Fruit fly (Drosophila melanogaster) whole organism, embryonic: Measurements from ENCODE around the gene Muc68Ca.
A peak's percentile ranks its signal among the peaks of the same experiment; 100 is the strongest.

Source experiments
- Bdp1 ChIP-seq: fragments of 200-800 bp; sonication (Bioruptor generic); optimal IDR thresholded peaks from 3 replicates; lab custom pipeline; 2016; ENCODE audit warnings: missing biosample characterization, missing genetic modification characterization
- CG10366 ChIP-seq: fragments of 200-800 bp; sonication (Bioruptor generic); IDR thresholded peaks from 2 replicates; pipeline ENCODE4 v1.3.6; 2022; ENCODE audit warnings: missing biosample characterization, missing genetic modification characterization
- CG10462 ChIP-seq: fragments of 200-800 bp; sonication (Bioruptor generic); optimal IDR thresholded peaks from 2 replicates; lab custom pipeline; 2016; ENCODE audit warnings: missing biosample characterization, missing genetic modification characterization
- CG11093 ChIP-seq: fragments of 200-800 bp; sonication (Bioruptor generic); IDR thresholded peaks from 3 replicates; pipeline ENCODE4 v1.3.6; 2022; ENCODE audit warnings: missing biosample characterization, missing genetic modification characterization
- CG11695 ChIP-seq: fragments of 200-800 bp; sonication (Bioruptor generic); IDR thresholded peaks from 3 replicates; pipeline ENCODE4 v1.3.6; 2022; ENCODE audit warnings: missing biosample characterization, missing genetic modification characterization
- CG11723 ChIP-seq: fragments of 200-800 bp; sonication (Bioruptor generic); optimal IDR thresholded peaks from 2 replicates; lab custom pipeline; 2017; ENCODE audit warnings: missing biosample characterization, mild to moderate bottlenecking, missing genetic modification characterization
- CG13287 ChIP-seq: fragments of 200-800 bp; sonication (Bioruptor generic); IDR thresholded peaks from 2 replicates; pipeline ENCODE4 v1.3.6; 2022; ENCODE audit warnings: missing biosample characterization, missing genetic modification characterization; ENCODE audit not compliant: partially characterized antibody
- CG13624 ChIP-seq: fragments of 200-800 bp; sonication (Bioruptor generic); optimal IDR thresholded peaks from 2 replicates; lab custom pipeline; 2016; ENCODE audit warnings: missing biosample characterization, missing genetic modification characterization
- CG14014 ChIP-seq: fragments of 200-800 bp; sonication (Bioruptor generic); IDR thresholded peaks from 2 replicates; pipeline ENCODE4 v1.3.6; 2022; ENCODE audit warnings: missing biosample characterization, missing genetic modification characterization
- CG15073 ChIP-seq: fragments of 200-800 bp; sonication (Bioruptor generic); optimal IDR thresholded peaks from 2 replicates; lab custom pipeline; 2016; ENCODE audit warnings: missing biosample characterization, missing genetic modification characterization
- CG1603 ChIP-seq: fragments of 200-800 bp; sonication (Bioruptor generic); optimal IDR thresholded peaks from 2 replicates; lab custom pipeline; 2019; ENCODE audit warnings: missing biosample characterization, mild to moderate bottlenecking, missing genetic modification characterization, moderate library complexity
- CG18262 ChIP-seq: fragments of 200-800 bp; optimal IDR thresholded peaks from 3 replicates; lab custom pipeline; 2019; ENCODE audit warnings: missing biosample characterization, mild to moderate bottlenecking, missing genetic modification characterization, moderate library complexity
- CG1832 ChIP-seq: fragments of 200-800 bp; sonication (Bioruptor generic); optimal IDR thresholded peaks from 2 replicates; lab custom pipeline; 2017; ENCODE audit warnings: missing biosample characterization, mild to moderate bottlenecking, missing genetic modification characterization, inconsistent platforms
- CG31388 ChIP-seq: fragments of 200-800 bp; sonication (Bioruptor generic); optimal IDR thresholded peaks from 2 replicates; lab custom pipeline; 2016; ENCODE audit warnings: missing biosample characterization, missing genetic modification characterization
- CG31441 ChIP-seq: fragments of 200-800 bp; sonication (Bioruptor generic); IDR thresholded peaks from 2 replicates; pipeline ENCODE4 v1.3.6; 2022; ENCODE audit warnings: missing biosample characterization, missing genetic modification characterization
- CG32532 ChIP-seq: fragments of 200-800 bp; sonication (Bioruptor generic); IDR thresholded peaks from 2 replicates; pipeline ENCODE4 v1.3.6; 2022; ENCODE audit warnings: missing biosample characterization, missing genetic modification characterization
- CG32772 ChIP-seq: fragments of 200-800 bp; sonication (Bioruptor generic); IDR thresholded peaks from 2 replicates; pipeline ENCODE4 v1.3.6; 2022; ENCODE audit warnings: missing biosample characterization, missing genetic modification characterization
- CG3407 ChIP-seq: fragments of 200-800 bp; sonication (Bioruptor generic); optimal IDR thresholded peaks from 2 replicates; lab custom pipeline; 2018; ENCODE audit warnings: missing biosample characterization, mild to moderate bottlenecking, missing genetic modification characterization
- CG43689 ChIP-seq: fragments of 200-800 bp; sonication (Bioruptor generic); IDR thresholded peaks from 2 replicates; pipeline ENCODE4 v1.3.6; 2022; ENCODE audit warnings: missing biosample characterization, missing genetic modification characterization
- CG4820 ChIP-seq: fragments of 200-800 bp; sonication (Bioruptor generic); optimal IDR thresholded peaks from 3 replicates; lab custom pipeline; 2016; ENCODE audit warnings: missing biosample characterization, missing genetic modification characterization
- CG6272 ChIP-seq: fragments of 200-800 bp; sonication (Bioruptor generic); IDR thresholded peaks from 2 replicates; pipeline ENCODE4 v1.3.6; 2022; ENCODE audit warnings: missing biosample characterization, missing genetic modification characterization
- CG6654 ChIP-seq: fragments of 200-800 bp; sonication (Bioruptor generic); optimal IDR thresholded peaks from 2 replicates; lab custom pipeline; 2017; ENCODE audit warnings: missing biosample characterization, mild to moderate bottlenecking, missing genetic modification characterization
- CG7357 ChIP-seq: fragments of 200-800 bp; sonication (Bioruptor generic); IDR thresholded peaks from 3 replicates; pipeline ENCODE4 v1.3.6; 2022; ENCODE audit warnings: missing biosample characterization, missing genetic modification characterization
- CG7372 ChIP-seq: fragments of 200-800 bp; sonication (Bioruptor generic); IDR thresholded peaks from 2 replicates; pipeline ENCODE4 v1.3.6; 2022; ENCODE audit warnings: missing biosample characterization, missing genetic modification characterization
- CG7928 ChIP-seq: fragments of 200-800 bp; sonication (Bioruptor generic); optimal IDR thresholded peaks from 2 replicates; lab custom pipeline; 2017; ENCODE audit warnings: missing biosample characterization, mild to moderate bottlenecking, missing genetic modification characterization
- CG7987 ChIP-seq: fragments of 200-800 bp; sonication (Bioruptor generic); optimal IDR thresholded peaks from 2 replicates; lab custom pipeline; 2018; ENCODE audit warnings: missing biosample characterization, mild to moderate bottlenecking, missing genetic modification characterization, moderate library complexity
- CG8089 ChIP-seq: fragments of 200-800 bp; sonication (Bioruptor generic); optimal IDR thresholded peaks from 3 replicates; lab custom pipeline; 2016; ENCODE audit warnings: missing biosample characterization, missing genetic modification characterization
- CG8765 ChIP-seq: fragments of 200-800 bp; sonication (Bioruptor generic); IDR thresholded peaks from 2 replicates; pipeline ENCODE4 v1.3.6; 2022; ENCODE audit warnings: missing biosample characterization, missing genetic modification characterization
- CG9797 ChIP-seq: fragments of 200-800 bp; sonication (Bioruptor generic); optimal IDR thresholded peaks from 3 replicates; lab custom pipeline; 2018; ENCODE audit warnings: missing biosample characterization, mild to moderate bottlenecking, missing genetic modification characterization
- Dll ChIP-seq: fragments of 200-800 bp; sonication (Bioruptor generic); IDR thresholded peaks from 4 replicates; pipeline ENCODE4 v1.3.6; 2022; ENCODE audit warnings: missing biosample characterization, missing genetic modification characterization; ENCODE audit not compliant: partially characterized antibody
- H2.0 ChIP-seq: fragments of 200-800 bp; sonication (Bioruptor generic); IDR thresholded peaks from 2 replicates; pipeline ENCODE4 v1.3.6; 2022; ENCODE audit warnings: missing biosample characterization, missing genetic modification characterization
- HLH3B ChIP-seq: fragments of 200-800 bp; sonication (Bioruptor generic); IDR thresholded peaks from 2 replicates; pipeline ENCODE4 v1.3.6; 2022; ENCODE audit warnings: missing biosample characterization, missing genetic modification characterization
- Nf-YA ChIP-seq: fragments of 200-800 bp; sonication (Bioruptor generic); IDR thresholded peaks from 2 replicates; pipeline ENCODE4 v1.3.6; 2022; ENCODE audit warnings: missing biosample characterization, missing genetic modification characterization
- Oaz ChIP-seq: fragments of 200-800 bp; sonication (Bioruptor generic); IDR thresholded peaks from 2 replicates; pipeline ENCODE4 v1.3.6; 2022; ENCODE audit warnings: missing biosample characterization, missing genetic modification characterization
- Ravus ChIP-seq: fragments of 200-800 bp; sonication (Bioruptor generic); IDR thresholded peaks from 2 replicates; pipeline ENCODE4 v1.3.6; 2022; ENCODE audit warnings: missing biosample characterization, missing genetic modification characterization
- Taf1 ChIP-seq: fragments of 200-800 bp; sonication (Bioruptor generic); IDR thresholded peaks from 2 replicates; pipeline ENCODE4 v1.3.6; 2022; ENCODE audit warnings: missing biosample characterization, missing genetic modification characterization
- bbx ChIP-seq: fragments of 200-800 bp; sonication (Bioruptor generic); IDR thresholded peaks from 2 replicates; pipeline ENCODE4 v1.3.6; 2022; ENCODE audit warnings: missing biosample characterization, missing genetic modification characterization; ENCODE audit not compliant: partially characterized antibody
- cg ChIP-seq: fragments of 200-800 bp; sonication (Bioruptor generic); optimal IDR thresholded peaks from 3 replicates; lab custom pipeline; 2019; ENCODE audit warnings: missing biosample characterization, mild to moderate bottlenecking, missing genetic modification characterization, moderate library complexity
- chinmo ChIP-seq: fragments of 200-800 bp; sonication (Bioruptor generic); IDR thresholded peaks from 4 replicates; pipeline ENCODE4 v1.3.6; 2022; ENCODE audit warnings: missing biosample characterization, missing genetic modification characterization; ENCODE audit not compliant: partially characterized antibody
- crc ChIP-seq: fragments of 200-800 bp; sonication (Bioruptor generic); optimal IDR thresholded peaks from 2 replicates; lab custom pipeline; 2016; ENCODE audit warnings: missing biosample characterization, missing genetic modification characterization
- dati ChIP-seq: fragments of 200-800 bp; sonication (Bioruptor generic); IDR thresholded peaks from 2 replicates; pipeline ENCODE4 v1.3.6; 2022; ENCODE audit warnings: missing biosample characterization, missing genetic modification characterization
- dm ChIP-seq: fragments of 200-800 bp; sonication (Bioruptor generic); optimal IDR thresholded peaks from 3 replicates; lab custom pipeline; 2016; ENCODE audit warnings: missing biosample characterization, missing genetic modification characterization
- esg ChIP-seq: fragments of 200-800 bp; sonication (Bioruptor generic); conservative IDR thresholded peaks from 2 replicates; pipeline ENCODE4 v1.3.6; 2022; ENCODE audit warnings: missing biosample characterization, missing genetic modification characterization
- fu2 ChIP-seq: fragments of 200-800 bp; sonication (Bioruptor generic); optimal IDR thresholded peaks from 2 replicates; lab custom pipeline; 2016; ENCODE audit warnings: missing biosample characterization, missing genetic modification characterization
- hth ChIP-seq: fragments of >200 bp; optimal IDR thresholded peaks from 2 replicates; lab custom pipeline; 2017; ENCODE audit warnings: inconsistent platforms
- lmd ChIP-seq: fragments of 200-800 bp; sonication (Bioruptor generic); IDR thresholded peaks from 2 replicates; pipeline ENCODE4 v1.3.6; 2022; ENCODE audit warnings: missing biosample characterization, missing genetic modification characterization
- pfk ChIP-seq: fragments of 200-800 bp; sonication (Bioruptor generic); optimal IDR thresholded peaks from 2 replicates; lab custom pipeline; 2018; ENCODE audit warnings: missing biosample characterization, mild to moderate bottlenecking, missing genetic modification characterization, moderate library complexity
- prd ChIP-seq, 3 experiments: fragments of >200 bp in 2 of 3; fragments of 200-800 bp in 1 of 3; sonication (Bioruptor generic) in 1 of 3; optimal IDR thresholded peaks in 2 of 3; IDR thresholded peaks in 1 of 3; 2 replicates in 2 of 3; 3 replicates in 1 of 3; pipeline versions ENCODE4 v1.3.6 to Lab custom; 2017 to 2022; ENCODE audit warnings: missing biosample characterization in 1 of 3, missing genetic modification characterization in 1 of 3
- ro ChIP-seq: fragments of 200-800 bp; sonication (Bioruptor generic); IDR thresholded peaks from 2 replicates; pipeline ENCODE4 v1.3.6; 2022; ENCODE audit warnings: missing biosample characterization, missing genetic modification characterization
- tup ChIP-seq: fragments of 200-800 bp; sonication (Bioruptor generic); optimal IDR thresholded peaks from 2 replicates; lab custom pipeline; 2016; ENCODE audit warnings: missing biosample characterization, mild to moderate bottlenecking, missing genetic modification characterization, moderate library complexity
- vvl ChIP-seq: fragments of 200-800 bp; sonication (Bioruptor generic); IDR thresholded peaks from 2 replicates; pipeline ENCODE4 v1.3.6; 2022; ENCODE audit warnings: missing biosample characterization, missing genetic modification characterization

The Muc68Ca gene

DNA sequence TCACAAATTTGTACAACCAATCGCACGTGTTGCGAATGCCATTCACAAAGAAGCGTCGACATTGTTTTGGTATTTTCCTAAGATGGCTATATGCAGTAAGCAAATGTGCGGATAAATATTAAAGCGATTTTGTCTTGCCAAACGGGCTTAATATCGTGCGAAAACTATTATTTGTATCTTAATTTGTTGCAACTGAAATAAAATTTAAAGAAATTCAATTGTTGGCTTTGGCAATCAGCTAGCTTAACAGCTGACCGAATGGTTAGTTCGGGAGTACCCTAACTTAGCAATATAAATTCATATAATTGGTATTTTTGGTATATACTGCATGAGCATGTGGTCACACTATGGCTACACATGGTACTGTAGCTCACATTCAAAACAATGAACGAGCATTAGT, 28.5 kb upstream of the Muc68Ca start, which contains the start of the genes RIOK1 and Polr3H (continued):
- TF ChIP-seq CG32772 (GFP tag; lab: Robert Waterston, UW) (peak; percentile 34; the same call in 1 of the 2 replicates), dati (GFP tag; lab: Robert Waterston, UW) (no peak), CG7987 (GFP tag; lab: Kevin White, UChicago) (peak; percentile 7), Bdp1 (GFP tag; lab: Kevin White, UChicago) (peak; percentile 49), CG11723 (no peak), pfk (no peak), Ravus (no peak; the same call in 1 of the 2 replicates), CG11695 (GFP tag; lab: Robert Waterston, UW) (peak; percentile 59; the same call in 1 of the 3 replicates), CG7928 (no peak), prd (optimal IDR thresholded peaks at IDR 0.05; lab: Kevin White, UChicago) (no peak), prd (GFP tag; IDR thresholded peaks at IDR 0.05; lab: Robert Waterston, UW) (peak; percentile 67), CG7372 (GFP tag; lab: Robert Waterston, UW) (peak; percentile 54; the same call in 1 of the 2 replicates), H2.0 (GFP tag; lab: Robert Waterston, UW) (peak; percentile 74), CG10462 (GFP tag; lab: Kevin White, UChicago) (peak; percentile 5), CG1832 (GFP tag; lab: Kevin White, UChicago) (no peak), CG7357 (GFP tag; lab: Robert Waterston, UW) (no peak), CG6654 (GFP tag; lab: Kevin White, UChicago) (no peak), Oaz (GFP tag; lab: Robert Waterston, UW) (peak; percentile 27; the same call in 1 of the 2 replicates), lmd (GFP tag; lab: Robert Waterston, UW) (peak; percentile 64), fu2 (GFP tag; lab: Kevin White, UChicago) (peak; percentile 66), vvl (GFP tag; lab: Robert Waterston, UW) (peak; percentile 64; the same call in 1 of the 2 replicates), CG4820 (GFP tag; lab: Kevin White, UChicago) (peak; percentile 71), esg (GFP tag; lab: Robert Waterston, UW) (peak; percentile 49; the same call in 1 of the 2 replicates), CG1603 (no peak), ro (GFP tag; lab: Robert Waterston, UW) (no peak), CG14014 (GFP tag; lab: Robert Waterston, UW) (peak; percentile 68), hth (lab: Kevin White, UChicago) (no peak), CG18262 (no peak), CG8765 (GFP tag; lab: Robert Waterston, UW) (no peak), chinmo (GFP tag; lab: Robert Waterston, UW) (no peak), CG11093 (GFP tag; lab: Robert Waterston, UW) (0 out of 3 replicates have a peak, but pooled peaks have one; percentile 7), CG3407 (GFP tag; lab: Kevin White, UChicago) (no peak), bbx (GFP tag; lab: Robert Waterston, UW) (0 out of 2 replicates have a peak, but pooled peaks have one; percentile 30), CG10366 (GFP tag; lab: Robert Waterston, UW) (peak; percentile 67), dm (GFP tag; lab: Kevin White, UChicago) (peak; percentile 98), CG8089 (GFP tag; lab: Kevin White, UChicago) (peak; percentile 40), tup (GFP tag; lab: Kevin White, UChicago) (peak; percentile 4), CG13624 (GFP tag; lab: Kevin White, UChicago) (peak; percentile 80), cg (GFP tag; lab: Kevin White, UChicago) (no peak), Nf-YA (no peak), CG43689 (GFP tag; lab: Robert Waterston, UW) (no peak), CG9797 (GFP tag; lab: Kevin White, UChicago) (peak; percentile 82), CG32532 (GFP tag; lab: Robert Waterston, UW) (peak; percentile 78), CG13287 (GFP tag; lab: Robert Waterston, UW) (peak; percentile 55; the same call in 1 of the 2 replicates), CG31441 (GFP tag; lab: Robert Waterston, UW) (no peak), Dll (peak; percentile 54; the same call in 1 of the 4 replicates), Taf1 (GFP tag; lab: Robert Waterston, UW) (no peak), HLH3B (GFP tag; lab: Robert Waterston, UW) (peak; percentile 49; the same call in 1 of the 2 replicates), CG6272 (GFP tag; lab: Robert Waterston, UW) (peak; percentile 19; the same call in 1 of the 2 replicates), CG15073 (GFP tag; lab: Kevin White, UChicago) (no peak), CG31388 (GFP tag; lab: Kevin White, UChicago) (peak; percentile 54), crc (GFP tag; lab: Kevin White, UChicago) (peak; percentile 70)
